Fruit fly (Drosophila melanogaster): ENCODE measurements around the gene CG14551.
A peak's percentile ranks its signal among the peaks of the same experiment; 100 is the strongest.

CG14551 gene

DNA sequence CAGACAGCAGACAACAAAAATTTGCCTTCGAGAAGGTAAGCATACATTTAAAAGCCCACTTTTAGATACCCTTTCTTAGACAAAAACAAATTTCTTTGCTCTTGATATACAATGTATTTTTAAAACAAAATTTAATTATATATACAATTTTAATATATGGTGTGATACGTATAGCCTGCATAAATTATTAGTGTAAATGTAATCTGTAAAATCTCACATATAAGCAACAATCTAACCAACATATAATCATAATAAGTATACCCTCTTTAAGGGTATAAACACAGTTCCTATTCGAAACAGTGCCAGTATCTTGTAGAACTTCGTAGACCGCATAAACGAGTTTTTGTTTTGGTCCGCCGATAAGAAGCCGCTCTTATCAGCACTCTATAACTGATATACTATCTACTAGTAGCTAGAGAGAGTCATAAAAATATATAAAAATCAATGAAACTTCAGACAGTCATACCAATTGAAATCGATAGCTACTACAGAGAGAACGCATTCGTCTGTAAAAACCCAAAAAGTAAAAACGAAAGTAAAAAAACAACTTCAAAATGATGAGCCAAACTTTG lies 48.5 kb downstream of the CG14551 start, which contains the start of gene Kaz-m1 (continued):
- TF ChIP-seq hbn (GFP tag; IDR thresholded peaks at IDR 0.05; ENCODE audit: partially characterized antibody) (no peak), Asciz (GFP tag; optimal IDR thresholded peaks at IDR 0.05) (no peak), HLH4C (GFP tag; IDR thresholded peaks at IDR 0.05; ENCODE audit: partially characterized antibody) (no peak), CG13287 (GFP tag; IDR thresholded peaks at IDR 0.05; ENCODE audit: partially characterized antibody) (no peak), ind (GFP tag; optimal IDR thresholded peaks at IDR 0.05) (peak; percentile 9), TFAM (GFP tag; optimal IDR thresholded peaks at IDR 0.05) (no peak), CG11696 (GFP tag; IDR thresholded peaks at IDR 0.05) (no peak), Mad (GFP tag; optimal IDR thresholded peaks at IDR 0.05) (no peak), CG15696 (tag; optimal IDR thresholded peaks at IDR 0.05) (peak; percentile 51), CG4730 (GFP tag; IDR thresholded peaks at IDR 0.05) (no peak), CG9932 (GFP tag; IDR thresholded peaks at IDR 0.05) (peak; percentile 37; the same call in 1 of the 2 replicates), Aef1 (GFP tag; IDR thresholded peaks at IDR 0.05) (no peak), HHEX (GFP tag; optimal IDR thresholded peaks at IDR 0.05) (peak; percentile 40), CG15601 (tag; optimal IDR thresholded peaks at IDR 0.05) (peak; percentile 40), kay (GFP tag; optimal IDR thresholded peaks at IDR 0.05) (no peak), CG12071 (GFP tag; optimal IDR thresholded peaks at IDR 0.05) (no peak), CG4707 (GFP tag; optimal IDR thresholded peaks at IDR 0.05) (no peak), CG10543 (GFP tag; optimal IDR thresholded peaks at IDR 0.05) (no peak), hb (GFP tag; IDR thresholded peaks at IDR 0.05; ENCODE audit: partially characterized antibody) (no peak), CG4617 (GFP tag; optimal IDR thresholded peaks at IDR 0.05; ENCODE audit: borderline replicate concordance) (no peak), Fer2 (tag; optimal IDR thresholded peaks at IDR 0.05) (no peak), run (tag; optimal IDR thresholded peaks at IDR 0.05) (no peak), Atf3 (GFP tag; optimal IDR thresholded peaks at IDR 0.05) (no peak), ftz-f1 (GFP tag; optimal IDR thresholded peaks at IDR 0.05) (no peak), CG4404 (GFP tag; IDR thresholded peaks at IDR 0.05) (no peak), NC2β (GFP tag; optimal IDR thresholded peaks at IDR 0.05) (no peak), CG3163 (GFP tag; optimal IDR thresholded peaks at IDR 0.05) (no peak), Fer3 (tag; optimal IDR thresholded peaks at IDR 0.05) (peak; percentile 59), CG30403 (GFP tag; optimal IDR thresholded peaks at IDR 0.05) (peak; percentile 61), NfI (GFP tag; optimal IDR thresholded peaks at IDR 0.05) (no peak), CG6791 (GFP tag; IDR thresholded peaks at IDR 0.05; ENCODE audit: partially characterized antibody) (no peak), CkIIα-i1 (GFP tag; IDR thresholded peaks at IDR 0.05) (no peak), zen (tag; optimal IDR thresholded peaks at IDR 0.05) (peak; percentile 26), ems (GFP tag; optimal IDR thresholded peaks at IDR 0.05) (no peak), CG7556 (GFP tag; optimal IDR thresholded peaks at IDR 0.05) (peak; percentile 53), MBD-R2 (GFP tag; IDR thresholded peaks at IDR 0.05) (peak; percentile 23; the same call in 1 of the 2 replicates), Neu2 (GFP tag; optimal IDR thresholded peaks at IDR 0.05; ENCODE audit: borderline replicate concordance) (no peak), dmrt11E (tag; optimal IDR thresholded peaks at IDR 0.05) (peak; percentile 73), Ssrp (tag; optimal IDR thresholded peaks at IDR 0.05) (peak; percentile 57), CG11247 (GFP tag; IDR thresholded peaks at IDR 0.05) (no peak), fu2 (GFP tag; optimal IDR thresholded peaks at IDR 0.05) (no peak), CG10209 (GFP tag; optimal IDR thresholded peaks at IDR 0.05) (peak; percentile 46), CG1233 (GFP tag; optimal IDR thresholded peaks at IDR 0.05) (peak; percentile 16), Sin3A (optimal IDR thresholded peaks at IDR 0.05) (no peak), CG7987 (GFP tag; optimal IDR thresholded peaks at IDR 0.05) (no peak), fru (optimal IDR thresholded peaks at IDR 0.05) (no peak), onecut (GFP tag; IDR thresholded peaks at IDR 0.05) (no peak), dan (GFP tag; IDR thresholded peaks at IDR 0.05) (no peak), fd96Cb (tag; optimal IDR thresholded peaks at IDR 0.05) (peak; percentile 61), unpg (GFP tag; optimal IDR thresholded peaks at IDR 0.05) (peak; percentile 59), zfh2 (GFP tag; optimal IDR thresholded peaks at IDR 0.05) (no peak)

All from whole organism, embryonic.